Worm (Caenorhabditis elegans): ENCODE data around the gene htz-1.

Gene htz-1

DNA sequence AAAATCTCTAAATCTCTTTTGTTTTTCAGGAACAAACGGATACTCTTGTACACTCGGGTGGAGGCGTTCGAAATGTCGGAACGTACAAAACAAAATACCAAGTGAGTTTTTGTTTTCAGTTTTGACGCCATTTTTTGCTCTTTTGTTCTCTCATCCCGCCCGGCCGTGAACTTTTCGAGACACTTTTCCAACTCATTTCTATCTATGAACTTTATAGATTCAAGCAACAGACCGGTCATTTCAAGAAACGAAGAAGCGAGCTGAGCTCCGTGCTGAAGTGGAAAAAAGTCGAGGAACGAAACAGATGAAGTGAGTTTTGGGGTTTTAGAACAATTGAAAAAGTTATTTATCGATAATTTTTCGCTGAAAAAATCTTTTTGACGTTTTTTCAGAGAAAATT, 35.5 kb upstream of the htz-1 start:
- TF ChIP-seq dao-5 (tag; optimal IDR thresholded peaks at IDR 0.05), result no peak
- no peak for TF ChIP-seq him-1 (tag; optimal IDR thresholded peaks at IDR 0.05)
- TF ChIP-seq W03F9.2 (tag; optimal IDR thresholded peaks at IDR 0.05), result no peak

DNA sequence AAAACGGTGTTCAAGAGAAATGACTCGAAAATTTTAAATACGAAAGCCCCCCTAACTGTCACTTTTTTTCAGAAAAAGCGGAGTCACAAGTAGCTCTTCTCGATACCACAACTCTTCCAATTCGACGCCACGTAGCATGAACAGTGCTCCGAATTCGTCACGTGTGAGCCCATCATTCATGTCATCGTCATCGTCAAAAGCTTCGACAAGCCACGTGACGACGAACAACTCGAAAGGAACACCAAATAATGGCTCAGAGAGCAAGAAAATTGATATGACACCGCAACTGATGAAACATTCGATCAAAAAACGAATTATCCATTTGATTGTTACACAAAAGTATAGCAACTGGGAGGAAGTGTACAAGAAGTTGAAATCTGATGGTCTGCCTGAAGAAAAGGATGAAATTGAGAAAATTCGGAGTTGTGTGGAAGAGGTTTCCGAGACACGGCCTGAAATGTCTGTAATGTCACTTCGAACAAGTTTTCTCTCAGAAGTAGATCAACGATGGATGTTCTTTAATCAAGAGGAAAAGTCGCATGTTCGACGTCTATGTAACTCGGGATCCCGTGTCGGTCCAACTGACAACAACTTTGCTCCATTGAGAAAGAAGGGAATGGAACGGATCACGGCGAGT, 34.6 kb upstream of the htz-1 start:
- TF ChIP-seq W03F9.2 (tag; optimal IDR thresholded peaks at IDR 0.05) (no peak), dao-5 (tag; optimal IDR thresholded peaks at IDR 0.05) (no peak), him-1 (tag; optimal IDR thresholded peaks at IDR 0.05) (no peak)

DNA sequence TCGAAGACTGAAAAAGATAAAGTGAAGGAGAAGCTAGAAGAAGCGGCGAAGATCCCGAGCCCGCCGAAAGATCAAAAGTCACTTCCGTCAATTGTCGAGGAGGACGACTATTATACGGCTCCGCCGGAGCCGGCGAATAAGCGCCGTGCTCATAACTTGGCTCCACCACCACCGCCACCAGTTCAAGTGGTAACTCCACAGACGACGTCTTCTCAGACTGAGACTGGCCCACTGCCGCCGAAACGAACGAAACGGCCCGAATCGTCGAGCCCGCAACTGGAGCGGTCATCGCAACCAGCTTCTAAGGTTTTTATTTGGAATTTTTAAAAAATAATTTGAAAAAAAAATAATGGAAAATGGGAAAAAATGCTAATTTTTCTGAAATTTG, 34.1 kb upstream of the htz-1 start:
- no peak for TF ChIP-seq W03F9.2 (tag; optimal IDR thresholded peaks at IDR 0.05)
- TF ChIP-seq him-1 (tag; optimal IDR thresholded peaks at IDR 0.05), result no peak
- TF ChIP-seq dao-5 (tag; optimal IDR thresholded peaks at IDR 0.05), result no peak

DNA sequence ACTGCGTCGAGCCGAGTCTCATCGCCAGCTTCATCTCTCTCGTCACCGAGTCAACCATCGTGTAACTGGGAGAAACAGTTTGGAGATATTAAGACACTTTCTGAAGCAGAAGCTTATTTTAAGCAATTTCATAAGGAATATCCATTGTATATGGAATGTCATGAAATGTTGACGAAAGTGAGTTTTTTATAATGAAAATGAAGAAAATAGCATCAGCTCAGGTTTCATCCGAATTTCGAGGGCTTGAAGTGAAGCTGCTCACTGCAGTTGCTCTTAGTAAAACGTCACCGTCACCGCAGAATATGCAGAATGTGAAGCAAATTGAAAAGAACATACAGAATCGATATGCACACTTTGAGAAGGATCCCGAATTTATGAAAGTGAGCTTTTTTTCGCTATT, 32.9 kb upstream of the htz-1 start:
- TF ChIP-seq him-1 (tag; optimal IDR thresholded peaks at IDR 0.05) (no peak), W03F9.2 (tag; optimal IDR thresholded peaks at IDR 0.05) (no peak), dao-5 (tag; optimal IDR thresholded peaks at IDR 0.05) (no peak)

DNA sequence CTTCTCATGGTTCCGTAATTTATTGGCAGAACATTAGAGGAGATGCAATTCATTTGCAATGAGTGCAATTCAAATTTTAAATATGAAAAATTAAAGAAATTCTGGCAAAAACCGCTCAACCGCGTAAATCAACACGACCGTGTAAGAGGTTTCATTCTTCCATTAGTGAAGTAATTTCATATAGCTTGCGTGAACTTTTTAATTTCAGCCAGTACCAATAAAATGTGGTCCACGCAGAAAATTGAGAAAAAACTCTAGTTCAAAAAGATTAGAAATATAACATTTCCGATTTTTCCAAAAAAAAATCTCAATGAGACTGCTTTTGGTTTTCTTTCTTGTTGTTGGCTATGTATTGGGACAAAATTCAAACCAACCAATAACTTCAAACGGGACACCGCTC, 24.0 kb upstream of the htz-1 start, which contains the start of gene clec-175:
clec-175 (plus strand) TSS at position 301 of the 400 bp plus-strand sequence.
- TF ChIP-seq dao-5 (tag; optimal IDR thresholded peaks at IDR 0.05) (no peak), him-1 (tag; optimal IDR thresholded peaks at IDR 0.05) (no peak), W03F9.2 (tag; optimal IDR thresholded peaks at IDR 0.05) (no peak)

DNA sequence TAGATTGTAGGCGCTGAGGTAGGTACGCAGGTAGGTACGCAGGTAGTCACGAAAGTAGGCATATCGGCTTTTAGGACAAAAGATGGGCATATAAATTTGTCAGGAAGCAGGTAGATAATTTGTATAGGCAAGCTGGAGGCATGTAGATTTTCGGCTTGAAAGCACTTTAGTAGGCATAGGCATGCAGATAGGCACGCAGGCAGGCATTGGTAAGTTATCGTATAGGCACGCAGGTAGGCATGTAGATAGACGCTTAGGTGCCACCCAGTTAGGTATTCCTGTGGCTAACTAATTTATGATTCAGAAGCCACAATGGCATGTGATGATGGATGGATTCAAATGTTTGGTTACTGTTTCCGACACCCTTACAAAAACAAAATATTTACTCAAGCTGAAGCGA, 23.0 kb upstream of the htz-1 start:
- no peak for TF ChIP-seq him-1 (tag; optimal IDR thresholded peaks at IDR 0.05)
- TF ChIP-seq W03F9.2 (tag; optimal IDR thresholded peaks at IDR 0.05), result no peak
- no peak for TF ChIP-seq dao-5 (tag; optimal IDR thresholded peaks at IDR 0.05)

DNA sequence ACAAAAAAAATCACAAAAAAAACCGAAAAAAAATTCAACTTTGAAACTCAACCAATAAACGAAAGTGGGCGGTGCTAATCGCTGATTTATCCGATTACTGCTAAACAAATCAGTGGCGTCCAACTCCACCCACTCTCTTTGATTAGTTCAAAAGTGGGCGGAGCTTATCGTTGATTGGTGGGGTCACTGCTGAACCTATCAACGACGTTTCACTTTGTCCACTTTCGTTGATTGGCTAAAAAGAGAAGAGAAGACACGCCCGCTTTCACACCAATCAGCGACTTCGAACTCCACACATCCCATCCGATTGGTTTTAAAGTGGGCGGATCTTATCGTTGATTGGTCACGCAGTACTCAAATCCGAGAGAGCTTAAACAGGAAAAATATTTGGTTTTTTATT, 22.1 kb upstream of the htz-1 start:
- no peak for TF ChIP-seq him-1 (tag; optimal IDR thresholded peaks at IDR 0.05)
- TF ChIP-seq dao-5 (tag; optimal IDR thresholded peaks at IDR 0.05), result no peak
- no peak for TF ChIP-seq W03F9.2 (tag; optimal IDR thresholded peaks at IDR 0.05)

DNA sequence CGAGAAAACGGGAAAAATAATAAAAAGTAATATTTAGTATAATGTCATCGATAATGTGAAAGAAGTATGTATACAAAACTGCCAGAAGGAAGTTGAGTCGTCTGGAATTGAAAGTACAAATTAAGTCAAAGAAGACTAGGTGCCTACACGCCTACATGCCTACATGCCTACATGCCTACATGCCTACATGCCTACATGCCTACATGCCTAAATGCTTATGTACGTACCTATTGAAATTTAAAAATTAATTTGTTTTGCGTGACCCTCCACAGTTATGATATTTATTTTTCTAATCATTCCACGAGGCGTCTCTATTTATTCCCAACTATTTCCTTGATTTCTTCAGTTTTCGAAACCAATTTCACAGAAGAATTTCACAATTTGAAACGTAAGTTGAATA, 16.1 kb upstream of the htz-1 start, which contains the start of the genes str-185 and R08C7.5:
str-185 (minus strand) TSS at position 101 of the 400 bp plus-strand sequence.
R08C7.5 (plus strand) TSS at position 329 of the 400 bp plus-strand sequence.
- no peak for TF ChIP-seq him-1 (tag; optimal IDR thresholded peaks at IDR 0.05)
- TF ChIP-seq dao-5 (tag; optimal IDR thresholded peaks at IDR 0.05), result no peak
- TF ChIP-seq W03F9.2 (tag; optimal IDR thresholded peaks at IDR 0.05), result no peak

DNA sequence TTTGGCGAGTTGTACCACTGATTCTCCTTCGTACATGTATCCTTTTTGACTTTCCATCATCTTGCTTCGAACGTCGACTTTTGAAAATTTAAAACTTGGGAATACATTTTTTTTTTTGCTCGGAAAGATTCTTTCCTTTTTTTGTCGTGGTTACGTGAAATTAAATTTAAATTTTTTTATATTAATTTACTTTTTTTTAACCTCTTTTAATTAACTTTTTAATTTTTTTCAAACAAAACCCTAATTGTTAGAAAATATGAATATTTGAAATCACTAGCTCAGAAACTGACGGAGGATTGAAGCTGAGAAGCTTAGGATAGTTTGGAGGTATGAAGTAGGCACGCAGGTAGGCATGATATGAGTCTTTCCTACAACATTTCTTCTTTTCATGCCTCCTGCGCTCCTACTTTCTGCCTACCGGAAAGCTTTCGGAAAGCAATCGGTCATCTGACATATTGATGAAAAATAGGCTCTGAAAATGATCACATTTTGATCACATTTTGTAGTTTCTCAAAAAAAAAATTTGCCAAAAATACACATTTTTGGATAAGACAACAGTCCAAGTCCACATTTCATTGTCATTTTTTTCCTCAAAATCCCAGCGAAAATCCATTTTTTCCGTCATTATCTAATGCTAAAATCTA, 11.5 kb upstream of the htz-1 start, which contains the start of the genes R08C7.8 and R08C7.4:
R08C7.8 (minus strand) TSS at position 101 of the 644 bp plus-strand sequence.
R08C7.4 (plus strand) TSS at position 594 of the 644 bp plus-strand sequence.
- no peak for TF ChIP-seq him-1 (tag; optimal IDR thresholded peaks at IDR 0.05)
- no peak for TF ChIP-seq W03F9.2 (tag; optimal IDR thresholded peaks at IDR 0.05)
- no peak for TF ChIP-seq dao-5 (tag; optimal IDR thresholded peaks at IDR 0.05)

DNA sequence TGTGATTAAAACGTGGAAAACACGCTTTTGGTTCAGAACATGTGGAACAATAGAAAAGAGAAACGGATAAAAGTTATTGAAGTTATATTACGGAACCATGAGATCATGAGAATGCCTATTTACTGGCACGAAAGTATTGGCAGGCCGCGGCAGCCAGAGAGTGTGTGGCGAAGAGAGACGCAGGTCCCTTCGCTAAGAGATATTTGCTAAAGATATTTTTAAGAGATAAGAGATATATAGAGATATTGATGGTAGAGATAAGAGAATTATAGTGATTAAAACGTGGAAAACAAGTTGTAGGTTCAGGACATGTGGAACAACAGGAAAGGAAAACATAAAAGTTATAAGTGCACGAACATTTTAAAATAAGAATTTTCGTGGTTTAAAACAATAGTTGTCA, 8.2 kb upstream of the htz-1 start:
- TF ChIP-seq him-1 (tag; optimal IDR thresholded peaks at IDR 0.05) (no peak), W03F9.2 (tag; optimal IDR thresholded peaks at IDR 0.05) (no peak), dao-5 (tag; optimal IDR thresholded peaks at IDR 0.05) (no peak)

DNA sequence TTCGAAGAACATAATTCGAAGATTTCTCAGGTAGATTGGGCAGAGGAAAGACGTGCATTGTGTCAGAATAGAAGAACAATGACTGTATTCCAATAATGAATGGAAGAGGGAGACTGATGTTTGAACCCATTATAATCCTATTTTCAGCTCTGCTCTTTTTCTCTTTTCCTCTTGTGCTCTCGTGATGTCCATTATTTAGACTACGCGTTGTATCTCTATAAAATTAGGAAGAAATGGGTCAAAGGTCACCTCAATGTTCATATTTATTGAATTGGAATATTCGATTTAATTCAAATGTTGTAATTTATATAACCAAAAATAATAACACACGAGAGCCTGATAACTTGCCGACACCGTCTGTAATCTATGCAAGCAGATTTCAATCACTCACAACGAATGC, 6.8 kb upstream of the htz-1 start, which contains the start of gene fbxb-74:
fbxb-74 (minus strand) TSS at position 101 of the 400 bp plus-strand sequence.
- TF ChIP-seq W03F9.2 (tag; optimal IDR thresholded peaks at IDR 0.05) (no peak), him-1 (tag; optimal IDR thresholded peaks at IDR 0.05) (no peak)

DNA sequence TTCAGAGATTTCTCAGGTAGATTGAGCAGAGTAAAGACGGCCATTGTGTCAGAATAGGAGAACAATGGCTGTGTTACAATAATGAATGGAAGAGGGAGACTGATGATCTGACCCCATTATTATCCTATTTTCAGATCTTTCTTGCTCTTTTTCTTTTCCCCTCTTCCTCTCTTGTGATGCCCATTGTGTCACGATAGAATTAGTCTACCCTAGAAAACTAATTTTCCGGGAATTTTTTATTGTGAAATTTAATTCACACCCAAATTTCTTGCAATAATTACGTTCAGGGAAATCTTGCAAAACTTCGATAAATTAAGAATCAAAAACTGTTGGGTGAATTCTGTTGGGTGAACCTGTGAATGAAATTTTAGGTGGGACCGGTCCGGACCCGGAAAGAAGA, 4.9 kb upstream of the htz-1 start, which contains the start of gene fbxb-75:
fbxb-75 (minus strand) TSS at position 101 of the 400 bp plus-strand sequence.
- no peak for TF ChIP-seq W03F9.2 (tag; optimal IDR thresholded peaks at IDR 0.05)
- no peak for TF ChIP-seq dao-5 (tag; optimal IDR thresholded peaks at IDR 0.05)
- no peak for TF ChIP-seq him-1 (tag; optimal IDR thresholded peaks at IDR 0.05)

DNA sequence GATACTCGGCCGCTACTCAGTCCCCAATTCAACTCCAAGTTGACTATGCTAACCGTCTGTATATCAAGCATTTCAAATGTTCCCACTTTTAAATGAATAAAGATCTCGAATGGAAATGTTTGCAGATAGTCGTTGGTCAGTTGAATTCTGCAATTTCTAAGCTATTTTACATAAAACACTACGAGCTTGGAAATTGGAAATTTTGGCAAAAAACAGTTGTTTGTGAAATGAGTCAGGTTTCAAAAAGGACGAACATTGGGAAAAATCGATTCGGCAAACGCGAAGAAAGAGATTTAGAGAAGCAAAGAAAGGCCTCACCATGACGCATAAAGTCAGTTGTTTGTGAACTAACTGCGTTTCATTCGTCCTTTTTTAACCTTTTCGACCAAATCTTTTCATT, 868 bp downstream of the htz-1 start:
- TF ChIP-seq W03F9.2 (tag; optimal IDR thresholded peaks at IDR 0.05) (no peak), dao-5 (tag; optimal IDR thresholded peaks at IDR 0.05) (no peak), him-1 (tag; optimal IDR thresholded peaks at IDR 0.05) (no peak)

DNA sequence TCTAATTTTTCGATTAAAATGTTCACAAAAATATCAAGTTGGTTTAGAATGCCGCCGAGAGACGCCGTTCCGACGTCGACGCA, 1.1 kb downstream of the htz-1 start, which contains the start of gene chat-1:
chat-1 (plus strand) TSS at position 48 of the 83 bp plus-strand sequence.
- TF ChIP-seq him-1 (tag; optimal IDR thresholded peaks at IDR 0.05), result no peak
- TF ChIP-seq W03F9.2 (tag; optimal IDR thresholded peaks at IDR 0.05), result no peak
- TF ChIP-seq dao-5 (tag; optimal IDR thresholded peaks at IDR 0.05), result no peak

DNA sequence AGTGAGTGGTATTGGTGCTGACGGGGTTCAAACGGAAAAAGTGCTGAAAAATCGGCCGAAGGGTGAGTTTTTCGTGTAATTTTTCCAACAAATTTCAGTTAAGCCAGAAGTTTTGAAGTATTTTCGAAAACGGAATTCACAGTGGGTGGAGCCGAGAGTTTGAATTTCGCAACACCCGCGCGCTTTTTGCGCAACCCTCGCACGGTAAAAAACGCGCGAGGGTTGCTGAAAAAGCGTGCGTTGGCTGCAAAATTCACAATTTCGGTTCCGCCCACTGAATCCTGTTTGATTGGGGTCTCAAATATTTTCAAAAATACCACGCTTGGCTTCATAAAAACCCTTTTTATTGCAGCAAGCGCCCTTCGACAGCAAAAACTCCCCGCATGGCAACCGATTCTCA, 1.4 kb downstream of the htz-1 start:
- TF ChIP-seq him-1 (tag; optimal IDR thresholded peaks at IDR 0.05) (no peak), dao-5 (tag; optimal IDR thresholded peaks at IDR 0.05) (no peak), W03F9.2 (tag; optimal IDR thresholded peaks at IDR 0.05) (no peak)

All from whole organism, L4/young adult.